Fruit fly (Drosophila melanogaster): ENCODE measurements around the gene Sxl.

The Sxl gene

dm6 chrX:7102013-7102520, 4.2 kb upstream of the Sxl start, which contains the start of gene CG4615 (continued):
- TF ChIP-seq CG1024 (GFP tag; IDR thresholded peaks at IDR 0.05), result no peak
- TF ChIP-seq Gug (GFP tag; IDR thresholded peaks at IDR 0.05), result peak; percentile 74
- peak; percentile 88 for TF ChIP-seq CG42726 (GFP tag; IDR thresholded peaks at IDR 0.05; ENCODE audit: partially characterized antibody)
- peak; percentile 60 for TF ChIP-seq Ets65A (GFP tag)
- no peak for TF ChIP-seq gcm2 (GFP tag; optimal IDR thresholded peaks at IDR 0.05)
- TF ChIP-seq pzg (GFP tag; optimal IDR thresholded peaks at IDR 0.05), result peak; percentile 64
- no peak for TF ChIP-seq sug (tag; optimal IDR thresholded peaks at IDR 0.05)
- TF ChIP-seq Ets97D (GFP tag; optimal IDR thresholded peaks at IDR 0.05), result peak; percentile 44
- TF ChIP-seq tgo (GFP tag; IDR thresholded peaks at IDR 0.05), result peak; percentile 16; the same call in 1 of the 3 replicates
- no peak for TF ChIP-seq CG12104 (GFP tag; optimal IDR thresholded peaks at IDR 0.05)
- TF ChIP-seq CG32772 (GFP tag; IDR thresholded peaks at IDR 0.05), result no peak
- no peak for TF ChIP-seq usp (GFP tag; optimal IDR thresholded peaks at IDR 0.05)
- peak; percentile 87 for TF ChIP-seq BEAF-32 (GFP tag; optimal IDR thresholded peaks at IDR 0.05)
- TF ChIP-seq CG31224 (GFP tag; IDR thresholded peaks at IDR 0.05), result peak; percentile 34; the same call in 1 of the 2 replicates
- no peak for TF ChIP-seq Usf (GFP tag; optimal IDR thresholded peaks at IDR 0.05)
- TF ChIP-seq CrebB (tag; optimal IDR thresholded peaks at IDR 0.05), result no peak
- 0 out of 2 replicates have a peak, but pooled peaks have one; percentile 28 for TF ChIP-seq HLH3B (GFP tag; IDR thresholded peaks at IDR 0.05)
- TF ChIP-seq ems (GFP tag; optimal IDR thresholded peaks at IDR 0.05), result no peak
- peak; percentile 85 for TF ChIP-seq MBD-R2 (GFP tag; IDR thresholded peaks at IDR 0.05)
- no peak for TF ChIP-seq Hmr (GFP tag; optimal IDR thresholded peaks at IDR 0.05)
- TF ChIP-seq nmo (GFP tag; optimal IDR thresholded peaks at IDR 0.05), result no peak
- TF ChIP-seq CG13424 (tag; optimal IDR thresholded peaks at IDR 0.05), result no peak
- no peak for TF ChIP-seq CG4820 (GFP tag; optimal IDR thresholded peaks at IDR 0.05)
- TF ChIP-seq CG1603 (tag; optimal IDR thresholded peaks at IDR 0.05), result peak; percentile 25
- peak; percentile 81 for TF ChIP-seq sqz (GFP tag; optimal IDR thresholded peaks at IDR 0.05)
- TF ChIP-seq exex (tag; optimal IDR thresholded peaks at IDR 0.05), result no peak
- peak; percentile 46 for TF ChIP-seq CG14441 (GFP tag; IDR thresholded peaks at IDR 0.05)
- peak; percentile 83 for TF ChIP-seq Med (GFP tag)
- peak; percentile 30 for TF ChIP-seq YL-1 (GFP tag; optimal IDR thresholded peaks at IDR 0.05)
- TF ChIP-seq ato (GFP tag; IDR thresholded peaks at IDR 0.05; ENCODE audit: partially characterized antibody), result peak; percentile 82
- peak; percentile 89 for TF ChIP-seq Dll (GFP tag; IDR thresholded peaks at IDR 0.05; ENCODE audit: partially characterized antibody)
- peak; percentile 76 for TF ChIP-seq NFAT (GFP tag; IDR thresholded peaks at IDR 0.05)
- TF ChIP-seq ci (GFP tag; IDR thresholded peaks at IDR 0.05), result peak; percentile 78
- no peak for TF ChIP-seq otp (GFP tag; IDR thresholded peaks at IDR 0.05)
- peak; percentile 50 for TF ChIP-seq lilli (GFP tag; optimal IDR thresholded peaks at IDR 0.05)
- TF ChIP-seq E2f2 (GFP tag; IDR thresholded peaks at IDR 0.05), result peak; percentile 59
- no peak for TF ChIP-seq az2 (GFP tag; optimal IDR thresholded peaks at IDR 0.05)
- TF ChIP-seq CG17328 (GFP tag; IDR thresholded peaks at IDR 0.05), result peak; percentile 30
- no peak for TF ChIP-seq btn (GFP tag; optimal IDR thresholded peaks at IDR 0.05)
- TF ChIP-seq amos (GFP tag; IDR thresholded peaks at IDR 0.05; ENCODE audit: partially characterized antibody), result peak; percentile 92
- TF ChIP-seq CG14667 (GFP tag; IDR thresholded peaks at IDR 0.05), result no peak
- TF ChIP-seq Oaz (GFP tag; IDR thresholded peaks at IDR 0.05), result no peak
- TF ChIP-seq CG17802 (tag; optimal IDR thresholded peaks at IDR 0.05), result no peak
- TF ChIP-seq gcm (GFP tag; optimal IDR thresholded peaks at IDR 0.05), result no peak
- TF ChIP-seq Dbx (GFP tag; IDR thresholded peaks at IDR 0.05), result peak; percentile 7; the same call in 1 of the 3 replicates
- TF ChIP-seq al (GFP tag; IDR thresholded peaks at IDR 0.05), result peak; percentile 7; the same call in 1 of the 2 replicates
- TF ChIP-seq Mrtf (GFP tag; IDR thresholded peaks at IDR 0.05), result no peak
- peak; percentile 69 for TF ChIP-seq CG2129 (GFP tag; IDR thresholded peaks at IDR 0.05; ENCODE audit: partially characterized antibody)
- no peak for TF ChIP-seq gro (GFP tag; optimal IDR thresholded peaks at IDR 0.05)
- no peak for TF ChIP-seq CG4617 (GFP tag; optimal IDR thresholded peaks at IDR 0.05; ENCODE audit: borderline replicate concordance)
- no peak for TF ChIP-seq gce (GFP tag; IDR thresholded peaks at IDR 0.05)
